Fruit fly (Drosophila melanogaster): ENCODE results near the gene HtrA2.
A peak's percentile ranks its signal among the peaks of the same experiment; 100 is the strongest.

Gene HtrA2

DNA sequence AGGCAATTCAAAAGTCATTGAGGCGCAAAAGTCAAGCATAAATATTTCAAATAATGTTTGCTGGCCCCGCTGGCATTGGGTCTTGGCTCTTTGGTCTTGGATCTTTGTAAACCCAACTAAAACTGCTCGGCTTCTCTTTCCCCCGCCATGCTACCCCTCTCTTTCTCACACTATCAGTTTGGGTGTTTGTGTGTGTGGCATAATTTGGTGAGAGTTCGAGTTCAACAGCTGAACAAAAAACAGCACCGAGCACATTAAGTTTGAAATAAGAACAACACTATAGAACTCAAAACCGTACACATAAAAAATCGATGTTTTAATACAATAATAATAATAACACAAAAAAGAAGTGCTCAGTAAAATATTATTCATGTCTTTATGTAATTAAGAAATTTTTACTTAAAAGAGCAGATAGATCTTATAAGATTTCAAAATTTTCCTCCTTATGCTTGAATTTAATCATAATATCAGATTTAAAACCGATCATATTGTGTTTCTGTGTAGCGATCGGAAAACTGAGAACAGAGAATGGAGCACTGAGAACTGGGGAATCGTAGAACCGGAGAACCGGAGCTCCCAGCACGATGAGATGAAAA, 33.0 kb downstream of the HtrA2 start:
- no peak for TF ChIP-seq Dll (optimal IDR thresholded peaks at IDR 0.05)
- TF ChIP-seq psq (optimal IDR thresholded peaks at IDR 0.05) = no peak
- no peak for TF ChIP-seq usp (GFP tag; optimal IDR thresholded peaks at IDR 0.05)
- no peak for TF ChIP-seq EcR (GFP tag; optimal IDR thresholded peaks at IDR 0.05)

DNA sequence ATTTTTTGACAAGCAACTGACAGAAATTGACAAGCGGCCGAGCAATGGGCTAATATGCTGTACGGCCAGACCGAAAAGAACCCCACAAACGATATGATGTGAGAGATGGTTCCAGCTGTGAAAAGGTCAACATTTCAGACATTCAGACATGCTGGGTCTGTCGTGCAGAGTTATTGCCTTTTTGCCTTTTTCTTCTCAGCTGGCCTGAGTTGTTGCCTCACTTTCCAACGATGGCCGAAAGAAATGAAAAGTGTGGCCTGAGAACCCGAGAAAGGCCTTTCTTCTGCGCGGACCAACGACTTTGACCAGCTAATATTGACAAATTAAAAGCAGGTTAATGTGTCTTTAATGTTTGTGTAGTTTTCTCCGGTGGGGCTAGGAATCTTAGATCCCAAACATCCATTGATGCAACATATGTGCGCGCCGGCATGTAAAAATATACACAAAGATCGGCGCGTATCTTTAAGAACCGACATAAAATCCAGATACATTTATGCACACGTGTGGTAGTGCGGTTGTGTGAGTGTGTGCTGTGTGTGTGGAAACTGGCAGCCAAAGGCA, 33.6 kb downstream of the HtrA2 start:
- TF ChIP-seq EcR (GFP tag; optimal IDR thresholded peaks at IDR 0.05) = no peak
- no peak for TF ChIP-seq psq (optimal IDR thresholded peaks at IDR 0.05)
- TF ChIP-seq pan (optimal IDR thresholded peaks at IDR 0.05) = no peak
- TF ChIP-seq Dll (optimal IDR thresholded peaks at IDR 0.05) = no peak
- TF ChIP-seq CG8478 (optimal IDR thresholded peaks at IDR 0.05) = no peak
- TF ChIP-seq usp (GFP tag; optimal IDR thresholded peaks at IDR 0.05) = no peak

DNA sequence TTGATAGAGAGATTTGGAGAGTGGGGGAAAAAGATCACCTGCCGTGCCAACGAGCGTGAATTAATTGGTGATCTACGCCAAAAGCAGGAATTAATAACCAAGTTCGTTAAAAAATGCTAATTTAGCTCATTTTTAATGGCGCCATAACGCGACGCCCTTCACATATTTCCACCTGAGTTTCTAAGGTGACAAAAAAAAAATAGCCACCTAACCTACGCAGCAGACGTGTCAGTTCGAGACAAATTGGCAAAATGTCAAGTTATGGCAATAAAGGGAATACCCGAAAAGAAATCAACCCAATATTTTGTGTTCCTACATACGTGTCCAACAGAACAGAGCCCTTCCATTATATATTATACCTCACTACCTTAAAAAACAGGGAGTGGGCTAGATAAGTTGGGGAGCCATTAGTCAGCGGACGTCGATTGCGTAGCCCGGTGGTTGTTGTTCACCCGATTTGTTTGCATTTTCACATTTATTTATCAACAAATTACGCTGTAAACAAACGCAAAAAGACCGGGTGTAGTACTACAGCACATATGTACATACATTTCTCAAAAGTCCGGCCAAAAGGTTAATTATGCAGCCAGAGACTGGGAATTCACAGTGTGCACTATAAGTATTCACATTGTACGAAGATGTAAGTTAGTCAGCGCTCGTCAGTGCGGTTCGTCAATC, 34.3 kb downstream of the HtrA2 start:
- no peak for TF ChIP-seq psq (optimal IDR thresholded peaks at IDR 0.05)
- TF ChIP-seq EcR (GFP tag; optimal IDR thresholded peaks at IDR 0.05) = no peak

DNA sequence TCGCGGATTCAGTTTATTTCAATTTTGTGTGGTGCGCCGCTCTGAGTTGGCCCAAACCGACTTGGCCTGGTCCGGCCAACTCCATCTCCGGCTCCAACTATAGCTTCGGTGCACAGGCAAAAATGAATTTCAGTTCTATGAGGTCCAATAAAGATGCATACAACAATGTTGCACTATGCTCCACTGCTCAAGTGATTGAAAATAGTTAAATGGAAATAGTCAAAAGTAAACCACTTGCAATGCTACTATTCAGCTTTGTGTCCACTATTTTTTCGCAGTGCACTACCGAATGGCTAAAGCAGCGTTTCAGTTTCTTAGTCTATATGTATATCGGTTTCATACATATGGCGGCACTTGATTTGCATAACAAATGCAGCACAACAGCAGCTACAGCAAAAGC, 35.2 kb downstream of the HtrA2 start:
- TF ChIP-seq EcR (GFP tag; optimal IDR thresholded peaks at IDR 0.05) = no peak
- no peak for TF ChIP-seq usp (GFP tag; optimal IDR thresholded peaks at IDR 0.05)
- TF ChIP-seq psq (optimal IDR thresholded peaks at IDR 0.05) = no peak
- no peak for TF ChIP-seq Dll (optimal IDR thresholded peaks at IDR 0.05)
- TF ChIP-seq pan (optimal IDR thresholded peaks at IDR 0.05) = no peak
- no peak for TF ChIP-seq CG8478 (optimal IDR thresholded peaks at IDR 0.05)

DNA sequence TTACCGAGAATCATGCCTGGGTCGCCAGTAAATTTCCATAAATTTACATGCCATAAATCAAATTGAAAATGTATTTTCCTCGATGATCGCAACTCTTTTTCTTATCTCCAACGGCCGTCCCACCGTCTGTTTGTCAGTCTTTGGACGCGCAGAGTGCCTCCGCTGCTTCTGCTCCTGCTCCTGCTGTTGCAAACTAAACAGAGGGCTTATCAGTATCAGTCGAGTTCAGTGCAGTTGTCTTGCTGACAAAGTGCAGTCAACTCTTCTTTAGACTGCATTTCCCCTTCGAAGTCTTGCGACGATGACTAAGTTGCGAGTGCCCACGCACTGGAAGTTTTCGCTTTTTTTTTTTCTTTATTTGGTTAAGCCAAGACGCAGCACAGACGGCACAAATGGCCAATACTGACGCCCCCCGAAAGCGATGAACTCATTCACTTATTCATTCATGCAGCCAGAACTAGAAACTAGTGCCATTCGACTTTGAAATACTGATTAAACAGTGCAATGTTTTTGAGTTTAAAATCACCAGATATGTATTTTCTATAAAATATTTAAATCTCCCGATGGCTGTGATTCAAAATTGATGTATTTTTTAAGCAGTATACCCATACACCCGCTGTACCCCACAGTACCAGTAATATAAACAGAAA, 37.3 kb downstream of the HtrA2 start:
- peak in 1 of 2 experiments; percentile 81 for TF ChIP-seq EcR (GFP tag; optimal IDR thresholded peaks at IDR 0.05)
- TF ChIP-seq Dll (optimal IDR thresholded peaks at IDR 0.05) = no peak

DNA sequence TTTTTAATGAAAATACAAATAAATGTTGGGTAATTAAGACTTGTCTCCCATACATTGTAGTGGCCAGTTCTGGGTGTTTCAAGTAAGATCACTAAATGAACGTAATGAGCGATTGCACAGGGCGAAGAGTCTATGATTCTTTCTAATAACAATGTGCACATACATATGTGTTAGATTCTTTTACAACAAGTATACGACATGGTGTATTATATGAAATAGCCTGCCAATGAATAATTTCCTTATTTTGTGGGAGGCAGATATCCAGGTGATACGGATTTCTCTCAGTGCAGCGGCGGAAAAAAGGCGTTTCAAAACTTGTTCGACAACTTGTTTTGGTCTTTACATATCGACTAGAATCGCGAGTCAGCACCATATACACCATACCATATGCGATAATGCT, 37.9 kb downstream of the HtrA2 start:
- TF ChIP-seq usp (GFP tag; optimal IDR thresholded peaks at IDR 0.05) (no peak), EcR (GFP tag; optimal IDR thresholded peaks at IDR 0.05) (no peak), pan (optimal IDR thresholded peaks at IDR 0.05) (no peak), psq (optimal IDR thresholded peaks at IDR 0.05) (no peak), Dll (optimal IDR thresholded peaks at IDR 0.05) (no peak), CG8478 (optimal IDR thresholded peaks at IDR 0.05) (no peak)

DNA sequence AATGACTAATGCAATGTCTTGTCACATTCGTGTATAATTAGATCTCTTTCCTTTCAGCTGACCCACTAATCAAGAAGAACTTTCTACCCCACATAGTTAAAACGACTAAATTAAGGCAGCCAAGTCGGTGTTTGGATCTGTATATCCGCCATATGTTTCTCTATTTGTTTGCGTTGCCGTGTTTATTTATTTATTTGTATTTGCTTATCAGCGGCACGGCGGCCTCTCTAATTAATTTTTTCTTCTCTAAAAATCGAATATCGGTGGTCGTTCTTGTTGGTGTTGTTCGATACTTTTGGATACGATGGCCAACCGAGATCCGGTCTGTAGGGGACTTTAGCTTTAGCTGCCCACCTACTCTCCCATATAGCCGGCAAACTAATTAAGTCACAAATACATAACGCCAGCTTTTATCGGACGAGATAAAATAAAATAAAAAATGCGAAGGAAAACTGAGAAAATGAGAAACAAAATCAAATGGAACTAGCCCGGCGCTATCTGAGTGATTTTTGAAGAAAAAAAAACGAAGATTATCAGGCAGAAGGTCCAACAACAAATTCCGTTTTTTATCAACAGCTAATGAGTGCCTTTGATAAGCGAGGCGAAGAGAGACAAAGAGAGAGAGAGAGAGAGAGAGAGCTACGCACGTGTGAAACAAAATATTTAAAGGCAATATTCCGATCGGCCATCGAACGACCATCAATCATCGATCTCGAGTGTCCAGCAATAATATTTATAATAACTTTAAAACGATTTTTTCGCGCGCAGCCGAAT, 38.7 kb downstream of the HtrA2 start:
- TF ChIP-seq psq (optimal IDR thresholded peaks at IDR 0.05) (no peak), pan (optimal IDR thresholded peaks at IDR 0.05) (no peak), CG8478 (optimal IDR thresholded peaks at IDR 0.05) (no peak), EcR (GFP tag; optimal IDR thresholded peaks at IDR 0.05) (no peak), usp (GFP tag; optimal IDR thresholded peaks at IDR 0.05) (no peak), Dll (optimal IDR thresholded peaks at IDR 0.05) (no peak)

DNA sequence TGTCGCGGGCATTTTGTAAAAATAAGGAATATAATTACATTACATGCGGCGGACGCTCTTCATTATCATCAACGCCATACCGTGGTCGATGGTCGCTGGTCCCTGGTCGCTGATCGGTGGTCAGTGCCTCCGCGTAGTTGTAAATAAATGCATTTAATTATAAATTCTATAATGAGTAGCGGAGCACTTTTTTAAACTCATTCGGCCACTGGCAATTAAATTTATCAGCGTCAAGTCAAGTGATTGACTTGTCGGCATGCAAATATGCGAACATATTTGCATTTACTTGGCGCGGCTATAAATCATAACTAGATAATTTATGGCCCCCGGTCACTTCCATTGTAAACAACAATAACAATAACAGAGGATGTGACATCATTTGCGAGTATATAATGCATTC, 40.1 kb downstream of the HtrA2 start:
- no peak for TF ChIP-seq EcR (GFP tag; optimal IDR thresholded peaks at IDR 0.05)
- no peak for TF ChIP-seq Dll (optimal IDR thresholded peaks at IDR 0.05)
- no peak for TF ChIP-seq usp (GFP tag; optimal IDR thresholded peaks at IDR 0.05)
- no peak for TF ChIP-seq CG8478 (optimal IDR thresholded peaks at IDR 0.05)
- no peak for TF ChIP-seq pan (optimal IDR thresholded peaks at IDR 0.05)
- TF ChIP-seq psq (optimal IDR thresholded peaks at IDR 0.05) = no peak

DNA sequence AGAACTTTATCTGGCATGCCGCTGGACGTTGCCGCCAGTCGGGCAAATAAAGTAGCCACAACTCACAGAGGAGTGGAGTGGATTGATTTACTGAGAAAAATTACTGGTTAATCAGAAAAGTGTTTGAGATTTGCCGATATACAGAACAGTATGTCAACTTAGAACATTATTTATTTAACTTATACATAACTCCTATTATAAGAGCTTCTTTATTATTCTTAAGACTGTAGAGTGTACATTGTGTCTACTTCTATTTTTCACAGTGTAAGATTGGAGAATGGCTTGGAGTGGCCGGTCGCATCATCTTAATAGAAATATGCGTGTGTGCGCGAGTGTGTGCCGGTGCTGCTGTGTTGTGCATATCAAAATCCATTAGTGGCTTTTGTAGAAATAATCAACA, 40.9 kb downstream of the HtrA2 start:
- no peak for TF ChIP-seq Dll (optimal IDR thresholded peaks at IDR 0.05)
- no peak for TF ChIP-seq pan (optimal IDR thresholded peaks at IDR 0.05)
- TF ChIP-seq usp (GFP tag; optimal IDR thresholded peaks at IDR 0.05) = no peak
- no peak for TF ChIP-seq CG8478 (optimal IDR thresholded peaks at IDR 0.05)
- no peak for TF ChIP-seq EcR (GFP tag; optimal IDR thresholded peaks at IDR 0.05)

DNA sequence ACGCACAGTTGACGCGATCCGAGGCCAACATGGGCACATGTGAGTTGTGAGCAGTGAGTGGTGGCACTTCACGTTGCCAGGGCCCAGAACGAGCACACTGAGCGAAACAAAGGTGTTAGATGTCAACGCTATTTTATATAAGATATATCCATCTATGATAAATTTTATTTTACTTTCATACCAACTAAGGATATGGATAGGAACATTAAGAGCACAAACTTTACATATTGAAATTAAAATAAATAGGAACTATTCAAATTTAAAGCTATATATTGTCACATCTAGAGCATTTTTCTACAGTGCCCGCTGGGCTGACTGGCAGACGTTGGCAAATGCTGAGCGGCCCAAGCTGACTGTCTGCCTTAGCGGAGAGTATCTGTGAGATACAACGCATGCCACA, 41.8 kb downstream of the HtrA2 start:
- no peak for TF ChIP-seq usp (GFP tag; optimal IDR thresholded peaks at IDR 0.05)
- no peak for TF ChIP-seq psq (optimal IDR thresholded peaks at IDR 0.05)
- TF ChIP-seq EcR (GFP tag; optimal IDR thresholded peaks at IDR 0.05) = no peak
- no peak for TF ChIP-seq pan (optimal IDR thresholded peaks at IDR 0.05)
- no peak for TF ChIP-seq Dll (optimal IDR thresholded peaks at IDR 0.05)
- no peak for TF ChIP-seq CG8478 (optimal IDR thresholded peaks at IDR 0.05)

DNA sequence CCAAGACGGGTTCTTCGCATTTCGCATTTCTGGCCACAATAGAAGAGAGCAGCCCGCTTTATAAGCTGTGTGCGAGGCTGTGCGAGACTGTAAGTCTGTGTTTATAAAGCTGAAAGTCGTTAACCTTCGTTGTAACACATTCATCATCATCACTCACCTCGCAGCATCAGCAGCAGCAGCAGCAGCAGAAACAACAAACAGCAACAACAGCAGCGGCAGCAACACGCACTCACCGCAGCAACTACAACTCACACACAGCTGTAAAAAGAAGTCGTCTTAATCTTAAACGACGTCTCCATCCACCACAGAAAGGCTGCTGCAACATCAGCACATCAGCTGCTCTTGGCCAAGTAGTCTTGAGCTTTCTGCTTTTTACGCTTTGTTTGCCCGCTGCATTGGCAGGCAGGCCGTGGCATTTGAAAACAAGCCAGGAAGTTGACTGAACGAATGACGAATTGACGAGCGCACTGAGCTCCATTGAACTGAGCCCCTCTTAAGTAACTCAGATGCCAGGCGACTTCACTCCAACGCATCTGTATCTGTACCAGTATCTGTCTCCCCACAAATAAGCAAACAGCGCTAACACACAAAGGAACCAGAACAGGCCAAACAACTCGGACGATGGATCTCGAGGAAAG, 42.7 kb downstream of the HtrA2 start:
- TF ChIP-seq Dll (optimal IDR thresholded peaks at IDR 0.05) (no peak), pan (optimal IDR thresholded peaks at IDR 0.05) (no peak), CG8478 (optimal IDR thresholded peaks at IDR 0.05) (no peak), usp (GFP tag; optimal IDR thresholded peaks at IDR 0.05) (no peak), psq (optimal IDR thresholded peaks at IDR 0.05) (no peak), EcR (GFP tag; optimal IDR thresholded peaks at IDR 0.05) (no peak)

All from whole organism.